Fruit fly (Drosophila melanogaster) Kc167 (cell line): Measurements from ENCODE around the gene CG44004.

Experiments
- Myc ChIP-seq: fragments of >200 bp; optimal IDR thresholded peaks from 2 replicates; lab custom pipeline; 2017; ENCODE audit warnings: missing external identifiers
- Sin3A ChIP-seq: fragments of >200 bp; optimal IDR thresholded peaks from 2 replicates; lab custom pipeline; 2018; ENCODE audit warnings: missing external identifiers
- h ChIP-seq: fragments of >200 bp; optimal IDR thresholded peaks from 3 replicates; lab custom pipeline; 2018; ENCODE audit warnings: missing external identifiers
- insv ChIP-seq: fragments of >200 bp; optimal IDR thresholded peaks from 3 replicates; lab custom pipeline; 2018; ENCODE audit warnings: missing external identifiers
- psq ChIP-seq: fragments of >200 bp; optimal IDR thresholded peaks from 2 replicates; lab custom pipeline; 2017; ENCODE audit warnings: missing external identifiers
- ttk ChIP-seq: sonication (Bioruptor generic); optimal IDR thresholded peaks from 2 replicates; lab custom pipeline; 2017; ENCODE audit warnings: missing external identifiers

CG44004 gene

dm6 chr3L:18030301-18030827, 43.3 kb downstream of the CG44004 start:
- no peak for TF ChIP-seq insv (lab: Kevin White, UChicago)
- TF ChIP-seq ttk = no peak
- no peak for TF ChIP-seq psq
- TF ChIP-seq Sin3A (lab: Kevin White, UChicago) = no peak
- TF ChIP-seq Myc = no peak

- TF ChIP-seq psq (no peak), Myc (no peak), insv (lab: Kevin White, UChicago) (no peak), Sin3A (lab: Kevin White, UChicago) (no peak), ttk (no peak), h (lab: Kevin White, UChicago) (no peak)
These were observed 43.9 kb downstream of the CG44004 start for dm6 chr3L:18029546-18030300.

- TF ChIP-seq h (lab: Kevin White, UChicago) = no peak
- no peak for TF ChIP-seq ttk
- TF ChIP-seq insv (lab: Kevin White, UChicago) = no peak
- no peak for TF ChIP-seq Sin3A (lab: Kevin White, UChicago)
- no peak for TF ChIP-seq psq
- TF ChIP-seq Myc = no peak
These were observed 47.8 kb downstream of the CG44004 start for dm6 chr3L:18025907-18026306.

dm6 chr3L:18024589-18024988, 49.1 kb downstream of the CG44004 start:
- no peak for TF ChIP-seq ttk
- no peak for TF ChIP-seq Myc
- no peak for TF ChIP-seq insv (lab: Kevin White, UChicago)
- TF ChIP-seq h (lab: Kevin White, UChicago) = no peak
- no peak for TF ChIP-seq psq
- no peak for TF ChIP-seq Sin3A (lab: Kevin White, UChicago)

dm6 chr3L:18023622-18024021, 50.0 kb downstream of the CG44004 start:
- TF ChIP-seq psq = no peak
- TF ChIP-seq h (lab: Kevin White, UChicago) = no peak
- TF ChIP-seq Sin3A (lab: Kevin White, UChicago) = no peak
- no peak for TF ChIP-seq insv (lab: Kevin White, UChicago)
- TF ChIP-seq Myc = no peak
- TF ChIP-seq ttk = no peak

- TF ChIP-seq ttk = no peak
These were observed 51.1 kb downstream of the CG44004 start for dm6 chr3L:18022479-18022950.
